Fruit fly (Drosophila melanogaster) whole organism, embryonic: ENCODE data around the gene Usf.

Experiments used
- Adf1 ChIP-seq: fragments of 200-800 bp; sonication (Bioruptor generic); IDR thresholded peaks from 2 replicates; pipeline ENCODE4 v1.3.6; 2022; ENCODE audit warnings: missing biosample characterization, missing genetic modification characterization
- Asciz ChIP-seq: fragments of 200-800 bp; sonication (Bioruptor generic); optimal IDR thresholded peaks from 2 replicates; lab custom pipeline; 2017; ENCODE audit warnings: missing biosample characterization, mild to moderate bottlenecking, missing genetic modification characterization, missing genetic modification reagents
- Blimp-1 ChIP-seq: fragments of 200-800 bp; sonication (Bioruptor generic); optimal IDR thresholded peaks from 3 replicates; lab custom pipeline; 2018; ENCODE audit warnings: missing biosample characterization, missing genetic modification characterization, mild to moderate bottlenecking, moderate library complexity, missing genetic modification reagents
- CG10565 ChIP-seq: fragments of 200-800 bp; sonication (Bioruptor generic); optimal IDR thresholded peaks from 3 replicates; lab custom pipeline; 2016; ENCODE audit warnings: missing biosample characterization, mild to moderate bottlenecking, missing genetic modification characterization
- CG10979 ChIP-seq: fragments of 200-800 bp; sonication (Bioruptor generic); optimal IDR thresholded peaks from 2 replicates; lab custom pipeline; 2018; ENCODE audit warnings: missing biosample characterization, mild to moderate bottlenecking, missing genetic modification characterization, moderate library complexity
- CG11398 ChIP-seq: fragments of 200-800 bp; sonication (Bioruptor generic); optimal IDR thresholded peaks from 2 replicates; lab custom pipeline; 2016; ENCODE audit warnings: missing biosample characterization, missing genetic modification characterization
- CG12942 ChIP-seq: fragments of 200-800 bp; sonication (Bioruptor generic); optimal IDR thresholded peaks from 3 replicates; lab custom pipeline; 2016; ENCODE audit warnings: missing biosample characterization, missing genetic modification characterization
- CG15514 ChIP-seq: fragments of 200-800 bp; sonication (Bioruptor generic); optimal IDR thresholded peaks from 3 replicates; lab custom pipeline; 2017; ENCODE audit warnings: missing biosample characterization, missing genetic modification characterization, mild to moderate bottlenecking, moderate library complexity, missing genetic modification reagents
- CG17385 ChIP-seq: fragments of 200-800 bp; sonication (Bioruptor generic); optimal IDR thresholded peaks from 3 replicates; lab custom pipeline; 2018; ENCODE audit warnings: missing biosample characterization, mild to moderate bottlenecking, missing genetic modification characterization
- CG17829 ChIP-seq: fragments of 200-800 bp; optimal IDR thresholded peaks from 2 replicates; lab custom pipeline; 2019; ENCODE audit warnings: missing biosample characterization, mild to moderate bottlenecking, missing genetic modification characterization, moderate library complexity
- CG18619 ChIP-seq: fragments of 200-800 bp; sonication (Bioruptor generic); optimal IDR thresholded peaks from 3 replicates; lab custom pipeline; 2017; ENCODE audit warnings: missing biosample characterization, mild to moderate bottlenecking, missing genetic modification characterization
- CG2120 ChIP-seq: fragments of 200-800 bp; sonication (Bioruptor generic); optimal IDR thresholded peaks from 3 replicates; lab custom pipeline; 2016; ENCODE audit warnings: missing biosample characterization, missing genetic modification characterization
- CG2678 ChIP-seq: fragments of 200-800 bp; sonication (Bioruptor generic); optimal IDR thresholded peaks from 3 replicates; lab custom pipeline; 2019; ENCODE audit warnings: missing biosample characterization, mild to moderate bottlenecking, missing genetic modification characterization, moderate library complexity
- CG3726 ChIP-seq: fragments of 200-800 bp; sonication (Bioruptor generic); IDR thresholded peaks from 3 replicates; pipeline ENCODE4, ENCODE4 v1.3.6; 2022; ENCODE audit warnings: missing biosample characterization, missing genetic modification characterization
- CG3838 ChIP-seq: fragments of 200-800 bp; sonication (Bioruptor generic); optimal IDR thresholded peaks from 3 replicates; lab custom pipeline; 2016; ENCODE audit warnings: missing biosample characterization, missing genetic modification characterization
- CG4360 ChIP-seq: fragments of 200-800 bp; sonication (Bioruptor generic); IDR thresholded peaks from 2 replicates; pipeline ENCODE4 v1.3.6; 2022; ENCODE audit warnings: missing biosample characterization, missing genetic modification characterization
- CG6254 ChIP-seq: fragments of 200-800 bp; sonication (Bioruptor generic); optimal IDR thresholded peaks from 3 replicates; lab custom pipeline; 2017; ENCODE audit warnings: mild to moderate bottlenecking, missing biosample characterization, missing genetic modification reagents, missing genetic modification characterization
- CG6791 ChIP-seq: fragments of 200-800 bp; sonication (Bioruptor generic); IDR thresholded peaks from 3 replicates; pipeline ENCODE4 v1.3.6; 2022; ENCODE audit warnings: missing biosample characterization, missing genetic modification characterization; ENCODE audit not compliant: partially characterized antibody
- CG9932 ChIP-seq: fragments of 200-800 bp; sonication (Bioruptor generic); IDR thresholded peaks from 2 replicates; pipeline ENCODE4 v1.3.6; 2022; ENCODE audit warnings: missing biosample characterization, missing genetic modification characterization
- Drgx ChIP-seq: fragments of 200-800 bp; sonication (Bioruptor generic); IDR thresholded peaks from 2 replicates; pipeline ENCODE4 v1.3.6; 2022; ENCODE audit warnings: missing biosample characterization, missing genetic modification characterization
- Gug ChIP-seq: fragments of 200-800 bp; sonication (Bioruptor generic); IDR thresholded peaks from 4 replicates; pipeline ENCODE4 v1.3.6; 2022; ENCODE audit warnings: missing biosample characterization, missing genetic modification characterization
- HLH3B ChIP-seq: fragments of 200-800 bp; sonication (Bioruptor generic); IDR thresholded peaks from 2 replicates; pipeline ENCODE4 v1.3.6; 2022; ENCODE audit warnings: missing biosample characterization, missing genetic modification characterization
- HLHmδ ChIP-seq: fragments of 200-800 bp; sonication (Bioruptor generic); optimal IDR thresholded peaks from 2 replicates; lab custom pipeline; 2018; ENCODE audit warnings: missing biosample characterization, mild to moderate bottlenecking, missing genetic modification characterization, moderate library complexity
- Lim3 ChIP-seq: fragments of 200-800 bp; sonication (Bioruptor generic); IDR thresholded peaks from 2 replicates; pipeline ENCODE4 v1.3.6; 2022; ENCODE audit warnings: missing biosample characterization, missing genetic modification characterization
- bcd ChIP-seq: fragments of 200-800 bp; sonication (Bioruptor generic); optimal IDR thresholded peaks from 2 replicates; lab custom pipeline; 2017; ENCODE audit warnings: missing biosample characterization, mild to moderate bottlenecking, missing genetic modification characterization
- br ChIP-seq: fragments of >200 bp; optimal IDR thresholded peaks from 2 replicates; lab custom pipeline; 2017
- btn ChIP-seq: fragments of 200-800 bp; sonication (Bioruptor generic); optimal IDR thresholded peaks from 2 replicates; lab custom pipeline; 2016; ENCODE audit warnings: missing biosample characterization, missing genetic modification characterization
- cg ChIP-seq: fragments of 200-800 bp; sonication (Bioruptor generic); optimal IDR thresholded peaks from 3 replicates; lab custom pipeline; 2019; ENCODE audit warnings: missing biosample characterization, mild to moderate bottlenecking, missing genetic modification characterization, moderate library complexity
- crol ChIP-seq: fragments of 200-800 bp; sonication (Bioruptor generic); IDR thresholded peaks from 2 replicates; pipeline ENCODE4 v1.3.6; 2022; ENCODE audit warnings: missing biosample characterization, missing genetic modification characterization
- esg ChIP-seq: fragments of 200-800 bp; sonication (Bioruptor generic); conservative IDR thresholded peaks from 2 replicates; pipeline ENCODE4 v1.3.6; 2022; ENCODE audit warnings: missing biosample characterization, missing genetic modification characterization
- eve ChIP-seq, 2 experiments: fragments of >200 bp; optimal IDR thresholded peaks; 2 replicates each; lab custom pipeline; 2017; ENCODE audit warnings: missing biosample characterization in 2 of 2, missing genetic modification characterization in 2 of 2
- lola ChIP-seq, 3 experiments: fragments of >200 bp in 2 of 3; fragments of 200-800 bp in 1 of 3; sonication (Bioruptor generic) in 1 of 3; optimal IDR thresholded peaks; 2 replicates each; lab custom pipeline; 2017 to 2019; ENCODE audit warnings: missing biosample characterization in 3 of 3, missing genetic modification characterization in 3 of 3, mild to moderate bottlenecking in 1 of 3, moderate library complexity in 1 of 3
- pzg ChIP-seq: fragments of 200-800 bp; sonication (Bioruptor generic); optimal IDR thresholded peaks from 3 replicates; lab custom pipeline; 2018; ENCODE audit warnings: missing biosample characterization, mild to moderate bottlenecking, missing genetic modification characterization, moderate library complexity
- scrt ChIP-seq: fragments of 200-800 bp; sonication (Bioruptor generic); optimal IDR thresholded peaks from 2 replicates; lab custom pipeline; 2018; ENCODE audit warnings: missing biosample characterization, mild to moderate bottlenecking, missing genetic modification characterization, moderate library complexity
- sd ChIP-seq: fragments of 200-800 bp; sonication (Bioruptor generic); optimal IDR thresholded peaks from 3 replicates; lab custom pipeline; 2018; ENCODE audit warnings: missing biosample characterization, mild to moderate bottlenecking, missing genetic modification characterization, moderate library complexity
- sens ChIP-seq: fragments of 200-800 bp; sonication (Bioruptor generic); peaks from one replicate; lab custom pipeline; 2016; ENCODE audit warnings: missing biosample characterization, missing genetic modification characterization
- seq ChIP-seq: fragments of 200-800 bp; sonication (Bioruptor generic); IDR thresholded peaks from 2 replicates; pipeline ENCODE4 v1.3.6; 2022; ENCODE audit warnings: missing biosample characterization, missing genetic modification characterization
- stwl ChIP-seq: fragments of 200-800 bp; sonication (Bioruptor generic); optimal IDR thresholded peaks from 3 replicates; lab custom pipeline; 2018; ENCODE audit warnings: missing biosample characterization, mild to moderate bottlenecking, missing genetic modification characterization, moderate library complexity
- tio ChIP-seq: fragments of 200-800 bp; sonication (Bioruptor generic); optimal IDR thresholded peaks from 2 replicates; lab custom pipeline; 2017; ENCODE audit warnings: missing biosample characterization, missing genetic modification characterization, inconsistent platforms
- vfl ChIP-seq: fragments of 200-800 bp; sonication (Bioruptor generic); optimal IDR thresholded peaks from 2 replicates; lab custom pipeline; 2016; ENCODE audit warnings: missing biosample characterization, missing genetic modification characterization
- zen2 ChIP-seq: fragments of 200-800 bp; sonication (Bioruptor generic); IDR thresholded peaks from 3 replicates; pipeline ENCODE4 v1.3.6; 2022; ENCODE audit warnings: missing biosample characterization, missing genetic modification characterization; ENCODE audit not compliant: partially characterized antibody
- zfh1 ChIP-seq: fragments of 200-800 bp; sonication (Bioruptor generic); IDR thresholded peaks from 3 replicates; pipeline ENCODE4 v1.3.6; 2022; ENCODE audit warnings: missing biosample characterization, missing genetic modification characterization

Gene Usf

DNA sequence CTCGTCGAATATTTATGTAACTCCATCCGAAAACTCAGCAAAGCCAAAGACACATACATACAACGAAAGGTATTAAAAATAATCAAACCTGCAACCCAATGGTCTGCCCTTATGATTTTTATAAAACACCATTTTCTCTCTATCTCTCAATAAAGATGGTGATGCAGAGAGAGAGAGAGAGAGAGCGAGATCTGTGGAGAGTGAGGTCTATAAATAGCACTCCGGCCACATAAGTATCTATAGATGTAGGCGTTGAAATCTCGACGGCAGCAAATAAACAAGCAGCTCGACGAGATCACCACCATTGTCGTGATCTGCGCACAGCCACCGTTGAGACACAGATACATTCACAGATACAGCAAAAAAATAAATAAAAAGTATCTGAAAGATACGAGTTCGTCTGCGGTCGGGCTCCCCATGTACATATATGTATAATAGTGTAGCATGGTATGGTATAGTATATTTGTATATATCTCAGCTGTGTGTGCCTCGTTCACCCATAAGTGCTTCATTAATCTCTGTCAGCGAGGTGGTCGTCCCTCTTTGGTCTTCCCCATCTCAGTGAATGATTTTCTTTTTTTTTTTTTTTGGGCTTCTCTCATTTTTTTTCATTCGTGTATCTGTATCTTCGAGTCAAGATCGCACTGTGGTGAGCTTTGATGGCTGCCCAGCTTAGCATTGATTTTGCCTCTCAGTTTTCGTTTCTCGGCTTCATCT is 48.0 kb upstream of the Usf start (continued):
- no peak for TF ChIP-seq CG15514 (GFP tag; lab: Kevin White, UChicago)
- TF ChIP-seq, all 482 proteins: peak for 18

DNA sequence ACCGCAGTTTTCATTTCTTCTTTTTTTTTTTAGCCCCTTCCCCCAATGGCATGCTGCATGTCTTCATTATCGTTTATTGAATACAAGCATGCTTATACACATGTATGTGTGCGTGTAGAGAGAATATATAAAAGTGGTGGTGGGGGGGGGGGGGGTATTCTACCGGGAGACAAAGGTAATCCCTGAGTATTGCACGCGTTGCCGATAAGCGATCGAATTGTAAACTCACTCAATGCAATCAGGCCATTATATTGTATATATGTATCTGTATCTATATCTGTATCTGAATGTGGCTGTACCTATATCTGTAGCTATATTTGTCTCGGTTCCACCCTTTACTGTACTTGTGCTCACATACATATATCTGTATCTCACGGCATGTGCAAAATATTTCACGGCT is 43.7 kb upstream of the Usf start:
- peak; percentile 31 for TF ChIP-seq cg (GFP tag; lab: Kevin White, UChicago)
- 0 out of 2 replicates have a peak, but pooled peaks have one; percentile 30 for TF ChIP-seq crol (GFP tag; lab: Robert Waterston, UW)
- no peak for TF ChIP-seq Gug (GFP tag; lab: Robert Waterston, UW)
- TF ChIP-seq, all 482 proteins: peak for 2

- TF ChIP-seq scrt (GFP tag; lab: Kevin White, UChicago) (no peak), eve (GFP tag; optimal IDR thresholded peaks at IDR 0.05; lab: Kevin White, UChicago) (peak in 1 of 2 experiments; percentile 62), Blimp-1 (GFP tag; lab: Kevin White, UChicago) (no peak), CG2678 (peak; percentile 6), CG4360 (GFP tag; lab: Robert Waterston, UW) (peak; percentile 64; the same call in 1 of the 2 replicates), zfh1 (GFP tag; lab: Robert Waterston, UW) (no peak), CG17385 (GFP tag; lab: Kevin White, UChicago) (peak; percentile 69)
These were observed 42.1 kb upstream of the Usf start for dm6 chrX:4590772-4591064.

dm6 chrX:4589951-4590771 is 41.6 kb upstream of the Usf start:
- TF ChIP-seq CG10979 (tag; lab: Kevin White, UChicago) (peak; percentile 79), CG6791 (GFP tag; lab: Robert Waterston, UW) (no peak), CG3838 (no peak), sens (GFP tag; lab: Kevin White, UChicago) (peak; percentile 89), seq (peak; percentile 94), zen2 (0 out of 3 replicates have a peak, but pooled peaks have one; percentile 38), HLH3B (peak; percentile 91), CG17829 (tag; lab: Kevin White, UChicago) (peak; percentile 76), bcd (peak; percentile 84), pzg (GFP tag; lab: Kevin White, UChicago) (peak; percentile 5), Drgx (peak; percentile 93), sd (peak; percentile 8), Lim3 (GFP tag; lab: Robert Waterston, UW) (peak; percentile 51; the same call in 1 of the 2 replicates), CG10565 (GFP tag; lab: Kevin White, UChicago) (no peak), CG18619 (peak; percentile 73), CG2120 (GFP tag; lab: Kevin White, UChicago) (peak; percentile 53), CG9932 (GFP tag; lab: Robert Waterston, UW) (peak; percentile 81), lola (GFP tag; optimal IDR thresholded peaks at IDR 0.05; lab: Kevin White, UChicago) (peak in 1 of 3 experiments; percentile 83), CG6254 (peak; percentile 56), br (lab: Kevin White, UChicago) (no peak), CG11398 (GFP tag; lab: Kevin White, UChicago) (no peak), tio (GFP tag; lab: Kevin White, UChicago) (peak; percentile 52), esg (GFP tag; lab: Robert Waterston, UW) (peak; percentile 83), CG12942 (GFP tag; lab: Kevin White, UChicago) (peak; percentile 83), Asciz (peak; percentile 48), stwl (no peak), HLHmδ (GFP tag; lab: Kevin White, UChicago) (no peak), CG3726 (GFP tag; lab: Robert Waterston, UW) (peak; percentile 93), Adf1 (GFP tag; lab: Robert Waterston, UW) (peak; percentile 75), eve (GFP tag; optimal IDR thresholded peaks at IDR 0.05; lab: Kevin White, UChicago) (no peak), vfl (peak; percentile 5), btn (GFP tag; lab: Kevin White, UChicago) (no peak)
